Worm (Caenorhabditis elegans): ENCODE measurements around the gene K06B9.6.
A peak's percentile ranks its signal among the peaks of the same experiment; 100 is the strongest.

The K06B9.6 gene

ce11 chrIV:4227917-4228316 lies 31.3 kb upstream of the K06B9.6 start, which contains the start of gene srbc-70:
srbc-70 (minus strand) TSS chrIV:4228017.
- TF ChIP-seq nhr-28 (tag; optimal IDR thresholded peaks at IDR 0.05) (no peak), elt-2 (tag; optimal IDR thresholded peaks at IDR 0.05) (no peak)

- peak; percentile 3 for TF ChIP-seq fkh-8 (tag; optimal IDR thresholded peaks at IDR 0.05)
- TF ChIP-seq lin-13 (GFP tag; optimal IDR thresholded peaks at IDR 0.05), result no peak
Observed at ce11 chrIV:4225851-4226250, 29.2 kb upstream of the K06B9.6 start, which contains the start of gene srbc-71. srbc-71 (minus strand) TSS chrIV:4225951.

ce11 chrIV:4219983-4220382 lies 23.4 kb upstream of the K06B9.6 start, which contains the start of gene F30B5.11:
F30B5.11 (minus strand) TSS chrIV:4220083.
- TF ChIP-seq aha-1 (tag; optimal IDR thresholded peaks at IDR 0.05) (no peak), hlh-17 (GFP tag; optimal IDR thresholded peaks at IDR 0.05; ENCODE audit: borderline replicate concordance) (no peak), C16A3.4 (tag; optimal IDR thresholded peaks at IDR 0.05) (no peak), nhr-12 (tag; optimal IDR thresholded peaks at IDR 0.05) (no peak), ceh-82 (tag; optimal IDR thresholded peaks at IDR 0.05) (no peak)

- TF ChIP-seq skn-1 (tag; optimal IDR thresholded peaks at IDR 0.05) (no peak), mab-9 (GFP tag; IDR thresholded peaks at IDR 0.05) (no peak), aly-2 (tag; optimal IDR thresholded peaks at IDR 0.05) (peak; percentile 29), nhr-19 (GFP tag; conservative IDR thresholded peaks at IDR 0.05) (no peak), nhr-28 (tag; optimal IDR thresholded peaks at IDR 0.05) (no peak), nhr-84 (tag; optimal IDR thresholded peaks at IDR 0.05) (no peak), ama-1 (optimal IDR thresholded peaks at IDR 0.05) (peak; percentile 17), unc-130 (tag; optimal IDR thresholded peaks at IDR 0.05) (no peak), efl-1 (optimal IDR thresholded peaks at IDR 0.05) (no peak), efl-1 (GFP tag; optimal IDR thresholded peaks at IDR 0.05 in 1 of 2) (no peak), unc-98 (GFP tag; IDR thresholded peaks at IDR 0.05) (no peak)
Observed at ce11 chrIV:4218276-4218675, 21.6 kb upstream of the K06B9.6 start.

- TF ChIP-seq dsc-1 (tag; optimal IDR thresholded peaks at IDR 0.05) (no peak), snu-23 (GFP tag; optimal IDR thresholded peaks at IDR 0.05) (peak; percentile 19), grh-1 (GFP tag; IDR thresholded peaks at IDR 0.05) (peak; percentile 35; the same call in 1 of the 2 replicates), elt-3 (tag; optimal IDR thresholded peaks at IDR 0.05) (peak in 2 of 6 experiments; percentile 46 to 96), efl-1 (optimal IDR thresholded peaks at IDR 0.05) (no peak), efl-1 (GFP tag; optimal IDR thresholded peaks at IDR 0.05 in 1 of 2) (peak in 1 of 2 experiments; percentile 49), nhr-90 (tag; optimal IDR thresholded peaks at IDR 0.05; ENCODE audit: poor library complexity) (peak; percentile 58), elt-2 (tag; optimal IDR thresholded peaks at IDR 0.05) (peak; percentile 27), pag-3 (tag; optimal IDR thresholded peaks at IDR 0.05; ENCODE audit: borderline replicate concordance, insufficient read depth) (no peak), nhr-19 (GFP tag; conservative IDR thresholded peaks at IDR 0.05) (peak; percentile 72), nhr-85 (tag) (peak; percentile 79), Y116A8C.19 (tag; optimal IDR thresholded peaks at IDR 0.05; ENCODE audit: borderline replicate concordance) (no peak), nhr-47 (tag; optimal IDR thresholded peaks at IDR 0.05) (peak; percentile 31), nhr-71 (tag; optimal IDR thresholded peaks at IDR 0.05) (peak; percentile 64), mab-9 (GFP tag; IDR thresholded peaks at IDR 0.05) (no peak), sup-37 (GFP tag; optimal IDR thresholded peaks at IDR 0.05) (no peak), lsy-2 (tag; optimal IDR thresholded peaks at IDR 0.05) (peak; percentile 14 to 44), fkh-10 (GFP tag; optimal IDR thresholded peaks at IDR 0.05) (no peak), swsn-7 (tag; optimal IDR thresholded peaks at IDR 0.05) (no peak), blmp-1 (tag; optimal IDR thresholded peaks at IDR 0.05) (peak; percentile 75), rnt-1 (tag; optimal IDR thresholded peaks at IDR 0.05) (no peak), lin-35 (GFP tag; optimal IDR thresholded peaks at IDR 0.05) (peak in 1 of 2 experiments; percentile 49), tbx-2 (tag; optimal IDR thresholded peaks at IDR 0.05) (peak; percentile 27), nhr-237 (tag; optimal IDR thresholded peaks at IDR 0.05) (no peak), ztf-11 (tag; optimal IDR thresholded peaks at IDR 0.05) (no peak), ces-1 (GFP tag; optimal IDR thresholded peaks at IDR 0.05) (no peak), irx-1 (tag; optimal IDR thresholded peaks at IDR 0.05) (no peak), mdl-1 (tag; optimal IDR thresholded peaks at IDR 0.05) (peak in 1 of 2 experiments; percentile 88), unc-130 (tag; optimal IDR thresholded peaks at IDR 0.05) (peak; percentile 76), nhr-20 (tag; optimal IDR thresholded peaks at IDR 0.05) (peak; percentile 74)
Observed at ce11 chrIV:4216099-4216894, 19.7 kb upstream of the K06B9.6 start.

Data from whole organism, L1 larva.